Fruit fly (Drosophila melanogaster): ENCODE data around the gene Shal.

Gene Shal

DNA sequence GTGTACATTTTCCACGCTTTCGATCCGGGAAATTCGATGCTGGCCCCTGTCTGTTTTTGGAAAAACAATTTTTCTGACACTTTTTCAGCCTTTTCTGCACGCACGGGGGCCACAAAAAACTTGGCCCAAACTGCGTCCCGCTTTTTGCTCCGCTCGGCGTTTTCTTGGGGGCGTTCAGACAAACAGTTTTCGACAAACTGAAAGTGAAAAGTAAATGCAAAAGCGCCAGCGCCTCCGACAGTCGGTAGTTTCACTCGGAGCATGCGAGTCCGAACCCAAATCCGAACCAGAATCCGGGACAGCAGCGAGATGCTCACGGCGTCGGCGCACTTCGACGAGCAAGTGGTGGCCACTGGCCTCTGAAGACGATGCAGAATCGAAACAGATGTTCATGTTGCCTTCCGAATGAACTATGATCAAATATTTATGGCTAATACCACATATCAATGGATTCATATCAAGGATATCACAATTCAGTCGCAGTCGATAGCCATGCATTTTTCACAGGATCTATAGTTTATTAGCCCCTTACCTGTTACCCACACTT lies at the start of gene Shal:
Shal (minus strand) TSS at position 200 of the 547 bp plus-strand sequence.
- TF ChIP-seq noc (tag; optimal IDR thresholded peaks at IDR 0.05): no peak

DNA sequence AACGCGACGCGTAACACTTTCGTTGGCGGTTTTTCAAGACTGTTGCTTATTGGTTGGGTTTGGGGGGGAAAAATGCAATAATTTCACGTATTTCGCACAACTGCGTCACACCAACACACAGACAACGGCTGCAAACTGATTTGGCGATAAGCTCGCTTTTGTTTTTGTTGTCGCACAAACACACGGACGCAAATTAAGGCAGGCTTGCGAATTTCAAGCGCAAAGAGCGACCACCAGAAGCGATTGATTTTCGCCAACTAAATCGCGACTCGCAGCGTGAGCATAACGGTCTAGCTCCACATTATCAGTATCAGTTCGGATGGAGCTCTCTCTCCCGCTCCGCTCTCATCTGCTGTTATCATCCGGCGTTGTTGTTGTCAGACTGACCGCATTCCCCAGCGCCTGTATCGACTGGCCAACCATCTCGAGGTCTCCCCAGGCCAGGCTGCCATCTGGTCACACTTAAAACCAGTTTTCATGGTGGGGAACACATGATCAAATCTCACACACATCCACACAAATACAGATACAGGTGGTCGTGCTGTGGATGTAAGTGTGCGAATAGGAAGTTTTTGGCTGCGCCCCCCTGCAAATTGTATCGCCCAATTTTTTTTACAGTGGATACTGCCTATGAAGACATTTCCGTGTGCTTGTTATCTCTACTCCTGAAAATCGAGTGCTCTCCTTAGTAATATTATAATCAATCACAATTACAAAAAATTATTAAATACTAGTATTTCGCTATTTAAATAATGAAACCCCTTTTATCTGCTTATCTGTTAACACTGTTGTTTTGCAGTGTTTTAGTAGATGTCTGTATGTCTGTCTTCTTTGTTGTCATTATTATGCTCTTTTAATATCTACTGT lies 48.6 kb upstream of the Shal start:
- TF ChIP-seq noc (tag; optimal IDR thresholded peaks at IDR 0.05): peak; percentile 93

DNA sequence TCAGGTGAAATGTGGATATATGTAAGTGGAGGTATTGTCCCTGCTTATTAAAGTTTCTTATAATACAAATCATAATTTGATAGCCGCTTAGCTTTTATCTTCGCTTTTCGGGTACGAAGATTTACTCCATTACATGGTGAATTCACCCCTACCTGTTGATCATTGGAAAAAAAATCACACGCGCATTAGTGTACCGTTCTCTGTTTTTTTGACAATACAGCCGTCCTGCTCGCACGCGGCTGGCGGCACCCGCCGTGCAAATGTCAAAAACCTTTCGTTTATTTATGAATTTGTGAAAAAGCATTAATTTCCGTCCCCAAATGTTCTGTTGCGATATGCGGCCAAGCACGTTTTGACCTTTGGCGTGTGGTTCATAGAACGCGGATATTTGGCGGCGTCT lies 47.5 kb upstream of the Shal start:
- TF ChIP-seq noc (tag; optimal IDR thresholded peaks at IDR 0.05): no peak

- TF ChIP-seq noc (tag; optimal IDR thresholded peaks at IDR 0.05): peak; percentile 81
Measured at dm6 chr3L:19630701-19631100, 46.3 kb upstream of the Shal start.

DNA sequence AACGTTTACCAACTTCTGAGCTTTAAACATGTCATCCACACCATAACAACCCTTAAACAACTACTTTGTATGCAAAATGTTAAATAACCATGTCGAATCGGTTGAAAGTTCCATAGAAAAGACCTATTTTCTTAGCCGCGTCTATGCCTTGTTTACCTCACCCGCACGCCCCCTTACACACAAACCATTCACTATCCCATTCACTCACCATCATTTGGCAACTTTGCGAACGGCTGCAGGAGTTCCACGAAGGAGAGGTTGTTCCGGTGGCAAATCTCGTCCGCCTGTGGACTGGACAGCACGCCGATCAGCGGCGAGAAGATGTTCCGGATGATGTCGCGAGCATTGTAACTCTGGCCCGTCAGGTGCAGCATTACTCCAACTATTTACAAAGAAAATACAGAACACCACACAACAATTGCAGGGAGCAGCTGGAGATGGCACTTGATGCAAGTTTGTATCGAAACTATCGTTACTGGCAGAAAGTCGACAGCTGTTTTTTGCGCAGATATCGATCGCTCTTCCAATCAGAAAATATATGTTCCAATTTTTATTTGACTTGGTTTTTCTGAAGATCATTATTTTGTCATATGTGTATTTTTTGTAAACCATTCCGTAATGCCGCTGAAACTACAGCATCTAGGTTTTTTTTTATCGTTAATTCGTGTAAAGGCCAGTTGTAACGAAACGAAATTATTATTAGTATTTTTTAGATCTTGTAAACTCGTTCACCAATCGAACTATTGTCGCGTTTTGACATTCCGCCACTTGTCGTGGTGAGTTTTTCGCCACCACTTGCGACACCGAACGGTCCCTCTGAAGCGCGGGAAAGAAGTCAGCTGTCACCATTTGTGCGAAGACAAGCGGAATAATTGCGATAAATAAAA lies 33.9 kb upstream of the Shal start, which contains the start of gene asf1:
asf1 (plus strand) TSS at position 823 of the 887 bp plus-strand sequence.
- no peak for TF ChIP-seq noc (tag; optimal IDR thresholded peaks at IDR 0.05)

DNA sequence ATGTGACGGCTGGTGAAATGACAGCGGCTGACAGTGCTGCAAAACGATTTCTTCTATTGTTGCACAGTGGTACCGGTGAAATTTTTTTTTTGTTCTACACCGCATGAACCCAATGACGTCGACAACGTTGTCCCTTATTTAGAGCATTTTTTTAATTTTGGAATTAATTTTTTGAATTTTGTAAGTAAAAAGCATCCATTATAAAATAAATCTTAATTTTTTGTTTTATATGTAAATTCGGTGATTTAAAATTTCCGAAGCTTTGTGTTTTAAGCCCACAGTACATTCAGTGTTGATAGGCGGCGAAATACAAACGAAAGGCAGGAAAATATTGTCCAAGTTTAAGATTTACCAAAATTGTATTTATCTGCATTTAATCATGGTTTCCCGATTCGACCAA lies 27.8 kb upstream of the Shal start, which contains the start of the genes Lon and PIG-F:
Lon (minus strand) TSS at position 28 of the 400 bp plus-strand sequence.
PIG-F (plus strand) TSS at position 284 of the 400 bp plus-strand sequence.
- TF ChIP-seq noc (tag; optimal IDR thresholded peaks at IDR 0.05): peak; percentile 99

DNA sequence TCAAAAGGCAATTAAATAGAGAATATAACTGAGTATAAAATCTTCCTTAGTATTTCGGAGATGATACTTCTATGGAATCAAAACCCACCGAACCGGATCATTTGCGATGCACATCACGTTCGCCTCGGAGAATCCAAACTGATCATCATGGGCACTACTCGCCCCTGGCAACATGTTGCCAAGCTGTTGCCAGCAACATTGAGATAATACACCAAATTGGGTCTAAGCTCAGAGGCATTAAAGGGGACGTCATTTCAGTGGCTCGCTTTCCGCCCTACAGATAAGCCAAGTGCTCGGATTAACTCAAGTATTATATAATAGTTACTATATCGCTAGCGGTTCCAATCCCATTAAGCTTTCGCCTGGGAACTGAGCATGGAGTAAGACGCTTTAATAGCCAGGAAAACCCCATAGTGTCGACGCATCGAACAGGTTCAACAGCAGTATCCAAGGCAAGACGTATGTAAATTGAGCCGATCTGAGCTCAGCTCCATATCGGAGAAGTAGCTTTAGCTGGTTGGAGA lies 21.7 kb upstream of the Shal start, which contains the start of the genes lush and CG9372:
lush (minus strand) TSS at position 117 of the 524 bp plus-strand sequence.
CG9372 (plus strand) TSS at position 235 of the 524 bp plus-strand sequence.
- TF ChIP-seq noc (tag; optimal IDR thresholded peaks at IDR 0.05): no peak

DNA sequence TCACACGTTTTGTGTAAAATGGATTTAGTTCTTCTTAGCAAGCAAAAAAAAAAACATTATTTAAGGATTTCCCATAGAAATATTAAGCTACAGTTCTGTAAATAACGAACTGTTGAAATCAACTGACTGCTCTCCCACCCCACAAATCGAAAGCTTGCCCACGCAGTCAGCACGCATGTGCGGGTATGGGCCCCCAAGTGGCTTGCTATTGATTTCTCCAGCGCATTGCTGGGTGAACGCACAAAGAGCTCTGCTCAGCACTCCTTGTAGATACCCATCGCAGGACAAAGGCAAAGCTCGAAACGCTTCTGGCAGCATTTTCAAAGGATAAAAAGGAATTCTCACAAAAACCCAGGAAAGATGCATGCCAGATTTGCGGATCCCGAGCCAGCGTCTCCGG lies 17.0 kb upstream of the Shal start, which contains the start of gene CG9368:
CG9368 (plus strand) TSS at position 221 of the 400 bp plus-strand sequence.
- TF ChIP-seq noc (tag; optimal IDR thresholded peaks at IDR 0.05): no peak

DNA sequence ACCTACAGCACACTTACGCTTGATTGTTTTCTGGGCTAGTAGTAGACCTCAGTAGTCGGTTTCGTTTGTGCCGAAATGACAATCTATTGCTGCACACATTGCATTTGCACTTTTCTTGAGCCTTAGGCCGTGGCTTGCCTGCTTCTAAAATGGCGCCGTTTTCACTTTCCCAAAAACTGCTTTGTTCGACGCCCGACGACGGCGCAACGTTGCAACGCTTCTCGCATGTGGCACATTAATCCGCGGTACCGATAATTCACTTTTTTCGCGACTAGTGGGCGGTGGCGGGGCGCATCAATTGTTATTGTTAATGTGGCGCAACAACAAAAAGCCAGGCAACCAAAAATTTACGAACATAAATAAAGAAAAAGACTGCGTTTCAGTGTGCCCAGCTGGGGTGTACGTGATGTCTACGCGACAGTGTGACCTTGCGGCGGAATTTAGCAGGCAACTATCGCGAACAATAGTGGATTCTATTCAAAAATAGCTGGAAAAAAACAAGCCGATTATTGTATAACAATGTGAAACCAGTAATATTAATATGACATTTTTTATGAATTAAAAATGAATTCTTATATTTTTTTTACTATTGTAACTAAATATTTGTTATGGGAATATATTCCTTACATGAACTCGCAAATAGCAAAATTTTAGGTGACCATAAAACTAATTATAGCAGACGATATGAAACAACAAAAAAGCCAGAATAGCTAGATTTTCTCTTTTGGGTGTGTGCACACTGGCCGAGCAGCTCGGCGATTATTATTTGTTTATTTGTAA lies 14.2 kb upstream of the Shal start, which contains the start of the genes ash1 and Taf6:
ash1 (minus strand) TSS at position 387 of the 780 bp plus-strand sequence.
Taf6 (plus strand) TSS at position 720 of the 780 bp plus-strand sequence.
- TF ChIP-seq noc (tag; optimal IDR thresholded peaks at IDR 0.05): no peak

- TF ChIP-seq noc (tag; optimal IDR thresholded peaks at IDR 0.05): peak; percentile 100
Measured at dm6 chr3L:19590422-19590821, 6.1 kb upstream of the Shal start, which contains the start of gene CG14100. Gene CG14100 (minus strand): TSS chr3L:19590524.

- TF ChIP-seq noc (tag; optimal IDR thresholded peaks at IDR 0.05): no peak
Measured at dm6 chr3L:19585979-19586378, 1.6 kb upstream of the Shal start, which contains the start of the genes CG9231 and CG9330. Gene CG9231 (minus strand): TSS chr3L:19586003. Gene CG9330 (plus strand): TSS chr3L:19586253.

DNA sequence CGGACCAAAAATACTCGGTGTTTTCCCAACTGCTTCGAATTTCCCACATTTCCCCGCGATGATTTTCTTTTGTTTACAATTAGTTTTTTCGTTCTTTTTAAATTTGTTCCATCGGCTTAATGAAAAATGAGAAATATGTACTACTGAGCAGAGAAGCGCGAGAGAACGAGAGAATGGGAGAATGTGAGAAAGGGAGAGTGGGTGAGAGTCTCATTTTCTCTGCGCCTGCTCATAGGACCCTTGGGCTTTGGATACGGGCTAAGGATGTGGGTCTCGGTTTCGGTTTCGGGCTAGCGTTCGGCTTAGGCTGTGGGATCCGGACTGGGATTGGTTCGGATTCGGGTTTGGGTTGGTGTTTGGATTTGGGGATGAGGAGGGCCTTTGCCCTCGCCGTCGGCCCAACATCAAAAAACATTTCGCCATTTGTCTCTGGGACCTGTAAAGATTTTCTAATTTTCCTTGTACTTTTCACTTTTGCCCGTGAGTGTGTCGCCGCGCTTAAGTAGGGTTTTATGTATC lies 3.6 kb downstream of the Shal start:
- TF ChIP-seq noc (tag; optimal IDR thresholded peaks at IDR 0.05): no peak

DNA sequence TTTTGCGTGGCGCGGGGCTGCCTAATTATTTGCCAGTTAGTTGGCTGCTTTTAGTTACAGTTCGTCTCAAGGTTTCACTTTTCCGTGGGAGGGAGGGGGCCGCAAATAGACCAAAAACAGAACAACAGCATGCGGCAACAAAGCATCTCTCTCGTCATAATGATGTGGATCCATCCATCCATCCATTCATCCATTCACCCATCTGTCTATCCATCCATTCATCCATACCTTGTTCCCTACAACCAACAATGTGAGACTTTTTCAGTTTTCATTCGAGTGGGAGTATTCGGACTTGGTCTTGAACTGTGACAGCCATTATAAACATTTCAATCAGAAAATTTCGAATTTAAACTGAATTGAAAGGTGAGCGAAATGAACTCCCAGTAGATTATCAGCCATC lies 5.0 kb downstream of the Shal start:
- no peak for TF ChIP-seq noc (tag; optimal IDR thresholded peaks at IDR 0.05)

DNA sequence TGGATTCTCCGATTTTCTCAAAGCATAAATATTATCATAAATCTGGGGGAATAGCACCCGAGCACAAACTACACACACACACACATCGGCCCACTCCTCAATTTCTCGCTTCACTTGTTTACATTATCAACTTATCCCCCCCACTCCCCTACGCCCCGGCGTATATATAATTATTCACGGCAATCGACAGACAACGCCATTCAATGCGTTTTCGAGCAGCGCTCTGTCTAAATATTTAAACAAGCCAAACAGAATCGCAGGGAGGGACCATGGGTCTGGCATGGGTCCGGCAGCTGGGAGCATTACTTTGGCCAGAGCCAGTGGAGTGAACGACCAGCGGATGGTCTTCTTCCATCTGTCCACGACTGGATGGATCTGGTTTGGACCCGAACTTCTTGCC lies 8.7 kb downstream of the Shal start:
- no peak for TF ChIP-seq noc (tag; optimal IDR thresholded peaks at IDR 0.05)
